Worm (Caenorhabditis elegans) whole organism, young adult: ENCODE data around the gene spin-2.

ENCODE experiments used
- B0261.1 ChIP-seq: sonication (generic microtip); optimal IDR thresholded peaks from 2 replicates; lab custom pipeline; 2016; ENCODE audit warnings: mild to moderate bottlenecking, missing genetic modification characterization, moderate library complexity, missing compliant biosample characterization
- C06A6.2 ChIP-seq: fragments of 200-800 bp; sonication (Bioruptor generic); conservative IDR thresholded peaks from 2 replicates; pipeline ENCODE4 v1.3.6; 2022; ENCODE audit warnings: missing genetic modification characterization, missing compliant biosample characterization
- D2030.7 ChIP-seq: fragments of 200-800 bp; sonication (Bioruptor generic); IDR thresholded peaks from 2 replicates; pipeline ENCODE4 v1.3.6; 2022; ENCODE audit warnings: missing genetic modification reagents, missing genetic modification characterization, missing compliant biosample characterization
- F23B12.7 ChIP-seq: sonication (generic microtip); optimal IDR thresholded peaks from 2 replicates; lab custom pipeline; 2017; ENCODE audit warnings: missing genetic modification characterization, mild to moderate bottlenecking, missing compliant biosample characterization, antibody characterized with exemption, moderate library complexity; ENCODE audit not compliant: insufficient read depth
- F39B2.1 ChIP-seq: fragments of 200-800 bp; sonication (Bioruptor generic); IDR thresholded peaks from 2 replicates; pipeline ENCODE4 v1.3.6; 2022; ENCODE audit warnings: missing genetic modification reagents, missing genetic modification characterization, missing compliant biosample characterization
- F49E8.2 ChIP-seq: sonication (generic microtip); optimal IDR thresholded peaks from 3 replicates; lab custom pipeline; 2017; ENCODE audit warnings: missing genetic modification characterization, mild to moderate bottlenecking, missing compliant biosample characterization, antibody characterized with exemption, moderate library complexity; ENCODE audit not compliant: insufficient read depth
- F55B11.4 ChIP-seq: sonication (generic microtip); optimal IDR thresholded peaks from 2 replicates; lab custom pipeline; 2016; ENCODE audit warnings: missing compliant biosample characterization, missing genetic modification characterization, borderline replicate concordance; ENCODE audit not compliant: insufficient read depth
- T07F8.4 ChIP-seq: sonication (generic microtip); optimal IDR thresholded peaks from 2 replicates; lab custom pipeline; 2016; ENCODE audit warnings: mild to moderate bottlenecking, missing genetic modification characterization, moderate library complexity, missing compliant biosample characterization
- Y56A3A.18 ChIP-seq: fragments of 200-800 bp; sonication (Bioruptor generic); IDR thresholded peaks from 2 replicates; pipeline ENCODE4 v1.3.6; 2022; ENCODE audit warnings: missing genetic modification reagents, missing genetic modification characterization, missing compliant biosample characterization
- Y67H2A.10 ChIP-seq: fragments of 200-800 bp; sonication (Bioruptor generic); conservative IDR thresholded peaks from 2 replicates; pipeline ENCODE4 v1.3.6; 2022; ENCODE audit warnings: missing genetic modification reagents, missing genetic modification characterization, missing compliant biosample characterization
- akir-1 ChIP-seq: fragments of 200-800 bp; sonication (Bioruptor generic); optimal IDR thresholded peaks from 2 replicates; lab custom pipeline; 2018; ENCODE audit warnings: mild to moderate bottlenecking, missing genetic modification characterization, moderate library complexity, missing compliant biosample characterization
- aptf-2 ChIP-seq: fragments of 200-800 bp; sonication (Bioruptor generic); conservative IDR thresholded peaks from 2 replicates; pipeline ENCODE4 v1.3.6; 2022; ENCODE audit warnings: missing genetic modification reagents, missing genetic modification characterization, missing compliant biosample characterization
- atf-7 ChIP-seq: sonication (generic microtip); optimal IDR thresholded peaks from 2 replicates; lab custom pipeline; 2017; ENCODE audit warnings: mild to moderate bottlenecking, missing genetic modification characterization, missing compliant biosample characterization
- attf-6 ChIP-seq: fragments of 200-800 bp; sonication (Bioruptor generic); IDR thresholded peaks from 2 replicates; pipeline ENCODE4 v1.3.6; 2022; ENCODE audit warnings: missing genetic modification reagents, missing genetic modification characterization, missing compliant biosample characterization
- bed-1 ChIP-seq: fragments of 200-800 bp; sonication (Bioruptor generic); IDR thresholded peaks from 2 replicates; pipeline ENCODE4 v1.3.6; 2022; ENCODE audit warnings: missing genetic modification reagents, missing genetic modification characterization, missing compliant biosample characterization
- ceh-40 ChIP-seq: fragments of 200-800 bp; sonication (Bioruptor generic); IDR thresholded peaks from 2 replicates; pipeline ENCODE4 v1.3.6; 2022; ENCODE audit warnings: missing genetic modification characterization, missing compliant biosample characterization
- chd-7 ChIP-seq: sonication (generic microtip); optimal IDR thresholded peaks from 2 replicates; lab custom pipeline; 2016; ENCODE audit warnings: mild to moderate bottlenecking, missing genetic modification characterization, moderate library complexity, missing compliant biosample characterization
- dpff-1 ChIP-seq: sonication (generic microtip); optimal IDR thresholded peaks from 2 replicates; lab custom pipeline; 2017; ENCODE audit warnings: mild to moderate bottlenecking, missing genetic modification characterization, missing compliant biosample characterization
- efl-1 ChIP-seq: fragments of 150-350 bp; optimal IDR thresholded peaks from 2 replicates; lab custom pipeline; 2014; ENCODE audit warnings: missing biosample characterization, missing genetic modification reagents, missing genetic modification characterization
- egl-18 ChIP-seq: fragments of 200-800 bp; sonication (Bioruptor generic); IDR thresholded peaks from 2 replicates; pipeline ENCODE4 v1.3.6; 2022; ENCODE audit warnings: missing genetic modification reagents, missing genetic modification characterization, missing compliant biosample characterization
- egl-44 ChIP-seq: fragments of 200-800 bp; sonication (Bioruptor generic); IDR thresholded peaks from 2 replicates; pipeline ENCODE4 v1.3.6; 2022; ENCODE audit warnings: missing genetic modification reagents, missing genetic modification characterization, missing compliant biosample characterization
- him-1 ChIP-seq: sonication (generic microtip); optimal IDR thresholded peaks from 2 replicates; lab custom pipeline; 2016; ENCODE audit warnings: missing genotype, missing genetic modification reagents, missing genetic modification characterization, missing compliant biosample characterization
- hmg-20 ChIP-seq: fragments of 200-800 bp; sonication (Bioruptor generic); IDR thresholded peaks from 2 replicates; pipeline ENCODE4 v1.3.6; 2022; ENCODE audit warnings: missing genetic modification reagents, missing genetic modification characterization, missing compliant biosample characterization
- let-526 ChIP-seq: fragments of 200-800 bp; sonication (Bioruptor generic); IDR thresholded peaks from 2 replicates; pipeline ENCODE4 v1.3.6; 2022; ENCODE audit warnings: missing genetic modification reagents, missing genetic modification characterization, missing compliant biosample characterization
- let-607 ChIP-seq, 2 experiments: fragments of 200-800 bp in 1 of 2; sonication (Bioruptor generic) in 1 of 2; sonication (generic microtip) in 1 of 2; optimal IDR thresholded peaks; 2 replicates each; lab custom pipeline; 2016 to 2018; ENCODE audit warnings: mild to moderate bottlenecking in 2 of 2, missing compliant biosample characterization in 2 of 2, missing genetic modification characterization in 2 of 2, moderate library complexity in 2 of 2, missing genotype in 1 of 2
- lsy-27 ChIP-seq: sonication (generic microtip); optimal IDR thresholded peaks from 2 replicates; lab custom pipeline; 2017; ENCODE audit warnings: missing genetic modification characterization, mild to moderate bottlenecking, missing compliant biosample characterization, antibody characterized with exemption, missing genotype, borderline replicate concordance; ENCODE audit not compliant: insufficient read depth
- madf-10 ChIP-seq: sonication (generic microtip); optimal IDR thresholded peaks from 2 replicates; lab custom pipeline; 2016; ENCODE audit warnings: mild to moderate bottlenecking, missing genetic modification characterization, missing compliant biosample characterization
- madf-6 ChIP-seq: fragments of 200-800 bp; sonication (Bioruptor generic); IDR thresholded peaks from 2 replicates; pipeline ENCODE4 v1.3.6; 2022; ENCODE audit warnings: missing genetic modification reagents, missing genetic modification characterization, missing compliant biosample characterization
- mcd-1 ChIP-seq: fragments of 200-800 bp; sonication (Bioruptor generic); IDR thresholded peaks from 2 replicates; pipeline ENCODE4 v1.3.6; 2022; ENCODE audit warnings: missing genetic modification reagents, missing genetic modification characterization, missing compliant biosample characterization
- mxl-1 ChIP-seq: sonication (generic microtip); optimal IDR thresholded peaks from 2 replicates; lab custom pipeline; 2016; ENCODE audit warnings: missing genetic modification characterization, missing compliant biosample characterization
- nfya-1 ChIP-seq: sonication (generic microtip); optimal IDR thresholded peaks from 2 replicates; lab custom pipeline; 2017; ENCODE audit warnings: antibody characterized with exemption, missing compliant biosample characterization, missing genetic modification characterization, borderline replicate concordance; ENCODE audit not compliant: insufficient read depth
- nhr-120 ChIP-seq: fragments of 200-800 bp; sonication (Bioruptor generic); IDR thresholded peaks from 2 replicates; pipeline ENCODE4 v1.3.6; 2022; ENCODE audit warnings: missing genetic modification characterization, missing compliant biosample characterization
- nhr-27 ChIP-seq: fragments of 200-800 bp; sonication (Bioruptor generic); optimal IDR thresholded peaks from 2 replicates; lab custom pipeline; 2018; ENCODE audit warnings: mild to moderate bottlenecking, missing genetic modification characterization, moderate library complexity, missing compliant biosample characterization
- nhr-80 ChIP-seq: sonication (generic microtip); optimal IDR thresholded peaks from 2 replicates; lab custom pipeline; 2016; ENCODE audit warnings: missing genetic modification characterization, missing compliant biosample characterization
- nhr-90 ChIP-seq: sonication (generic microtip); optimal IDR thresholded peaks from 2 replicates; lab custom pipeline; 2016; ENCODE audit warnings: missing genotype, mild to moderate bottlenecking, missing genetic modification characterization, missing compliant biosample characterization
- rcor-1 ChIP-seq: fragments of 200-800 bp; sonication (Bioruptor generic); IDR thresholded peaks from 2 replicates; pipeline ENCODE4 v1.3.6; 2022; ENCODE audit warnings: missing genetic modification reagents, missing genetic modification characterization, missing compliant biosample characterization
- sdz-38 ChIP-seq: sonication (generic microtip); optimal IDR thresholded peaks from 2 replicates; lab custom pipeline; 2016; ENCODE audit warnings: missing genotype, missing genetic modification characterization, missing compliant biosample characterization
- snpc-1.1 ChIP-seq: sonication (generic microtip); optimal IDR thresholded peaks from 2 replicates; lab custom pipeline; 2017; ENCODE audit warnings: missing genetic modification characterization, mild to moderate bottlenecking, missing compliant biosample characterization, antibody characterized with exemption, moderate library complexity, missing genotype, missing genetic modification reagents; ENCODE audit not compliant: insufficient read depth
- snpc-1.3 ChIP-seq: sonication (generic microtip); optimal IDR thresholded peaks from 2 replicates; lab custom pipeline; 2017; ENCODE audit warnings: missing genetic modification characterization, mild to moderate bottlenecking, missing compliant biosample characterization, antibody characterized with exemption, moderate library complexity, missing genotype, missing genetic modification reagents; ENCODE audit not compliant: insufficient read depth
- snpc-3.4 ChIP-seq: sonication (generic microtip); optimal IDR thresholded peaks from 2 replicates; lab custom pipeline; 2017; ENCODE audit warnings: missing genetic modification characterization, mild to moderate bottlenecking, missing compliant biosample characterization, antibody characterized with exemption, moderate library complexity, missing genotype, missing genetic modification reagents
- snpc-4 ChIP-seq, 5 experiments: fragments of 150-350 bp in 1 of 5; sonication (generic microtip) in 4 of 5; optimal IDR thresholded peaks; 2 replicates each; lab custom pipeline; 2014 to 2018; ENCODE audit warnings: missing genetic modification characterization in 5 of 5, missing biosample characterization in 3 of 5, antibody characterized with exemption in 2 of 5, mild to moderate bottlenecking in 2 of 5, missing compliant biosample characterization in 2 of 5, missing genotype in 2 of 5, moderate library complexity in 2 of 5, missing genetic modification reagents in 1 of 5
- somi-1 ChIP-seq: fragments of 200-800 bp; sonication (Bioruptor generic); optimal IDR thresholded peaks from 2 replicates; lab custom pipeline; 2018; ENCODE audit warnings: mild to moderate bottlenecking, missing genetic modification characterization, missing compliant biosample characterization
- unc-130 ChIP-seq: sonication (generic microtip); optimal IDR thresholded peaks from 2 replicates; lab custom pipeline; 2016; ENCODE audit warnings: missing genetic modification reagents, missing genetic modification characterization, missing compliant biosample characterization
- xnd-1 ChIP-seq: sonication (generic microtip); optimal IDR thresholded peaks from 2 replicates; lab custom pipeline; 2016; ENCODE audit warnings: missing genotype, missing genetic modification reagents, missing genetic modification characterization, missing compliant biosample characterization
- ztf-28 ChIP-seq: fragments of 200-800 bp; sonication (Bioruptor generic); IDR thresholded peaks from 2 replicates; pipeline ENCODE4 v1.3.6; 2022; ENCODE audit warnings: missing genetic modification reagents, missing genetic modification characterization, missing compliant biosample characterization
- ztf-3 ChIP-seq: fragments of 200-800 bp; sonication (Bioruptor generic); optimal IDR thresholded peaks from 2 replicates; lab custom pipeline; 2018; ENCODE audit warnings: mild to moderate bottlenecking, missing genetic modification characterization, missing compliant biosample characterization
- ztf-6 ChIP-seq: fragments of 200-800 bp; sonication (Bioruptor generic); IDR thresholded peaks from 2 replicates; pipeline ENCODE4 v1.3.6; 2022; ENCODE audit warnings: missing genetic modification reagents, missing genetic modification characterization, missing compliant biosample characterization

spin-2 gene

DNA sequence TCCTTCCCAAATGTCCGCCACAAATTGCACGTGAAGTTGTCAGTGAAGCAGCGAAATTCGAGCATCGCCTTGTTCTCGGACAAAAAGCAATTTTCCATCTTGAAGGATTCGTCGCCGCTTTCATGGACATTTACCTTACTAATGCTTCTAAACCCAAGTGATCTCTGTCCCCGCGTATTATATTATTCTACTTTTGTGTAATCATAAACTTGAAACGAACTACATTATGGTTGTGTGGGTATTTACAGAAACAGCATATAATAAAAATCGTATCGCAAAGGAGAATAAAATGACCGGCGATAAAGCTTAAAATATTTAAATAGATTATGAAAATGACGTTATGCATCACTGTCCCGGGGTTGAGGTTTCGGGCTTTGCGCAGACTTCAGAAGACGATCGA, 10.0 kb downstream of the spin-2 start (continued):
- TF ChIP-seq nhr-90 (tag; lab: Kevin White, UChicago), result peak; percentile 4
- TF ChIP-seq atf-7 (tag; lab: Kevin White, UChicago), result no peak
- peak; percentile 18 for TF ChIP-seq snpc-1.3 (tag; lab: Kevin White, UChicago)
- TF ChIP-seq sdz-38 (tag; lab: Kevin White, UChicago), result no peak
- TF ChIP-seq somi-1, result no peak
- TF ChIP-seq Y67H2A.10 (GFP tag; lab: Robert Waterston, UW), result no peak
- peak; percentile 34 for TF ChIP-seq snpc-3.4 (tag; lab: Kevin White, UChicago)
- TF ChIP-seq nhr-120, result no peak
- no peak for TF ChIP-seq bed-1
- TF ChIP-seq snpc-1.1 (tag; lab: Kevin White, UChicago), result no peak
- TF ChIP-seq ztf-28 (GFP tag; lab: Robert Waterston, UW), result no peak
- TF ChIP-seq ztf-3 (GFP tag; lab: Kevin White, UChicago), result no peak
- TF ChIP-seq let-526 (GFP tag; lab: Robert Waterston, UW), result no peak
- TF ChIP-seq aptf-2, result no peak
- peak; percentile 19 for TF ChIP-seq chd-7
- no peak for TF ChIP-seq T07F8.4 (tag; lab: Kevin White, UChicago)
- TF ChIP-seq F55B11.4 (tag; lab: Kevin White, UChicago), result no peak
- no peak for TF ChIP-seq Y56A3A.18
- no peak for TF ChIP-seq nhr-80 (tag; lab: Kevin White, UChicago)
- no peak for TF ChIP-seq lsy-27 (tag; lab: Kevin White, UChicago)
- no peak for TF ChIP-seq him-1 (tag; lab: Kevin White, UChicago)
- TF ChIP-seq D2030.7, result peak; percentile 20; the same call in 1 of the 2 replicates
- no peak for TF ChIP-seq dpff-1 (tag; lab: Kevin White, UChicago)
- TF ChIP-seq C06A6.2 (GFP tag; lab: Robert Waterston, UW), result no peak
- TF ChIP-seq mcd-1 (GFP tag; lab: Robert Waterston, UW), result no peak
- TF ChIP-seq hmg-20 (GFP tag; lab: Robert Waterston, UW), result no peak
- TF ChIP-seq madf-10, result no peak
- TF ChIP-seq madf-6, result peak; percentile 58
- no peak for TF ChIP-seq let-607 (tag; optimal IDR thresholded peaks at IDR 0.05; lab: Kevin White, UChicago)
- no peak for TF ChIP-seq snpc-4 (GFP tag; optimal IDR thresholded peaks at IDR 0.05; lab: Kevin White, UChicago)
- peak in 2 of 4 experiments; percentile 47 to 53 for TF ChIP-seq snpc-4 (tag; optimal IDR thresholded peaks at IDR 0.05; lab: Kevin White, UChicago)
- no peak for TF ChIP-seq rcor-1 (GFP tag; lab: Robert Waterston, UW)
- no peak for TF ChIP-seq ceh-40
- TF ChIP-seq egl-44, result no peak
- no peak for TF ChIP-seq F23B12.7 (tag; lab: Kevin White, UChicago)
- no peak for TF ChIP-seq egl-18
- TF ChIP-seq nfya-1 (tag; lab: Kevin White, UChicago), result no peak
- no peak for TF ChIP-seq attf-6 (GFP tag; lab: Robert Waterston, UW)
- TF ChIP-seq xnd-1 (tag; lab: Kevin White, UChicago), result no peak
- 0 out of 2 replicates have a peak, but pooled peaks have one; percentile 17 for TF ChIP-seq F39B2.1 (GFP tag; lab: Robert Waterston, UW)
- TF ChIP-seq mxl-1 (tag; lab: Kevin White, UChicago), result peak; percentile 39
- no peak for TF ChIP-seq ztf-6 (GFP tag; lab: Robert Waterston, UW)
- TF ChIP-seq nhr-27 (tag; lab: Kevin White, UChicago), result no peak
- TF ChIP-seq F49E8.2 (tag; lab: Kevin White, UChicago), result peak; percentile 86
- no peak for TF ChIP-seq unc-130 (GFP tag; lab: Kevin White, UChicago)
- no peak for TF ChIP-seq B0261.1
- no peak for TF ChIP-seq akir-1
- no peak for TF ChIP-seq efl-1 (GFP tag; lab: Kevin White, UChicago)
